Worm (Caenorhabditis elegans): ENCODE measurements around the gene glt-3.
A peak's percentile ranks its signal among the peaks of the same experiment; 100 is the strongest.

DNA sequence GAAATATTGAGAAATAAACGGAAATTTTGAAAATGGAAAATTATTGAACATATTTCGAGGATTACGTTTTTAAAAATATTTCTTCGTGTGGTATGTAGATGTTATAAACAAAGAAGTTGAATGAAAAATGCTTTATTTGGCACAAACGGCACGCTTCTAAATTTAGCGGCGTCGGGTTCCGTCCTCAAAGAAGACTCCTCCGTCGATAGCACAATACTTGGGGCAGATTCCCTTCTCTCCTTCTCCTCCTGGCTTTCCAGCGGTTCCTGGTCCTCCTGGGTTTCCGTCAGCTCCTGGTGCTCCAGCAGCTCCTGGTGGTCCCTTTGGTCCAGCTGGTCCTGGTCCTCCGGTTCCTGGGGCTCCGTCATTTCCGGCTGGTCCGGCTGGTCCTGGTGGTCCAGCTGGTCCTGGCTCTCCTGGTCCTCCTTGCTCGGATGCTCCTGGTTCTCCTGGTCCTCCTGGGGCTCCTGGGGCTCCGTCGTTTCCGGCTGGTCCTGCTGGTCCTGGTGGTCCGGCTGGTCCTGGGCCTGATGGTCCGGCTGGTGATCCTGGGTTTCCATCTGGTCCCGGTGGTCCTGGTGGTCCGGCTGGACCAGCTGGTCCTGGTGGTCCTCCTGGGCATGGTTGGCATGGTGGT is 45.6 kb upstream of the glt-3 start, which contains the start of gene W01B6.8:
- no peak for TF ChIP-seq sox-4 (tag; optimal IDR thresholded peaks at IDR 0.05)
- no peak for TF ChIP-seq efl-1 (optimal IDR thresholded peaks at IDR 0.05)
- peak in 1 of 2 experiments; percentile 81 for TF ChIP-seq efl-1 (GFP tag; optimal IDR thresholded peaks at IDR 0.05 in 1 of 2)
- no peak for TF ChIP-seq ceh-88 (GFP tag; IDR thresholded peaks at IDR 0.05)
- no peak for TF ChIP-seq nhr-77 (tag; optimal IDR thresholded peaks at IDR 0.05)
- TF ChIP-seq C34B4.2 (tag; optimal IDR thresholded peaks at IDR 0.05), result no peak
